Worm (Caenorhabditis elegans): ENCODE measurements around the gene pigb-1.

pigb-1 gene

DNA sequence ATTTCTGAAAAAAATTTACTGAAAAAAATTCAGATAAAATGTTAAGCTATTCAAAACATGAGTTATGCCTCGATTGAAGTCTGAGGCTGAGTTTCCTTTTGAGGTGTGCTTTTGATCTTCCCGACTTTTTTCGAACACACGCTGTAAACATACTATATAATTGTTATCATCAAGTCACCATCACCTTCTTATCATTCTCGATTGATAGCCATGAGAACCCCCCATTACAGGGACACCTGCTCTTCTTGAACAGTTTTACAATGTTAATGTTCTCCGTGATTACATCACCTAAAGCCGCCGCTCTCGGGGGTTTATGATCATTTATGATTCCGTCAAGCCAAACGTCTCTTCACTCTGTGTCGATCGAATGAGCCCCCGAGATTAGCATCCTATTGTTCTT lies 8.7 kb downstream of the pigb-1 start:
- no peak for TF ChIP-seq gei-17 (GFP tag; optimal IDR thresholded peaks at IDR 0.05)
- TF ChIP-seq zfh-2 (GFP tag; conservative IDR thresholded peaks at IDR 0.05), result no peak
- TF ChIP-seq egl-18 (GFP tag; IDR thresholded peaks at IDR 0.05), result no peak
- TF ChIP-seq lsl-1 (GFP tag; optimal IDR thresholded peaks at IDR 0.05), result no peak
- TF ChIP-seq Y56A3A.18 (GFP tag; IDR thresholded peaks at IDR 0.05), result no peak
- TF ChIP-seq B0035.1 (tag; optimal IDR thresholded peaks at IDR 0.05), result no peak
- no peak for TF ChIP-seq egl-44 (GFP tag; IDR thresholded peaks at IDR 0.05)
- TF ChIP-seq F52B5.7 (tag; optimal IDR thresholded peaks at IDR 0.05), result no peak
- no peak for TF ChIP-seq nfyb-1 (GFP tag; IDR thresholded peaks at IDR 0.05)
- TF ChIP-seq nhr-90 (tag; optimal IDR thresholded peaks at IDR 0.05), result no peak
- no peak for TF ChIP-seq dox-1 (GFP tag; IDR thresholded peaks at IDR 0.05)
- TF ChIP-seq hsf-1 (GFP tag; IDR thresholded peaks at IDR 0.05), result no peak

ce11 chrII:4981682-4982404 lies 11.0 kb downstream of the pigb-1 start:
- no peak for TF ChIP-seq ets-4 (GFP tag; optimal IDR thresholded peaks at IDR 0.05)
- TF ChIP-seq tbp1 (GFP tag; optimal IDR thresholded peaks at IDR 0.05), result no peak
- TF ChIP-seq madf-3 (GFP tag; IDR thresholded peaks at IDR 0.05), result no peak
- no peak for TF ChIP-seq mes-4 (tag; optimal IDR thresholded peaks at IDR 0.05)
- no peak for TF ChIP-seq nhr-120 (GFP tag; IDR thresholded peaks at IDR 0.05)
- TF ChIP-seq D2030.7 (GFP tag; IDR thresholded peaks at IDR 0.05), result no peak
- no peak for TF ChIP-seq lin-26 (GFP tag; IDR thresholded peaks at IDR 0.05)
- no peak for TF ChIP-seq Y79H2A.3 (GFP tag; conservative IDR thresholded peaks at IDR 0.05)
- TF ChIP-seq ZK185.1 (tag; optimal IDR thresholded peaks at IDR 0.05; ENCODE audit: poor library complexity, severe bottlenecking), result no peak
- no peak for TF ChIP-seq F49E8.2 (tag; optimal IDR thresholded peaks at IDR 0.05; ENCODE audit: insufficient read depth)
- no peak for TF ChIP-seq tbx-9 (tag; optimal IDR thresholded peaks at IDR 0.05; ENCODE audit: borderline replicate concordance)
- no peak for TF ChIP-seq fkh-3 (tag; optimal IDR thresholded peaks at IDR 0.05)
- TF ChIP-seq ztf-3 (GFP tag; optimal IDR thresholded peaks at IDR 0.05), result no peak
- TF ChIP-seq snpc-4 (GFP tag; optimal IDR thresholded peaks at IDR 0.05), result no peak
- no peak for TF ChIP-seq snpc-4 (tag; optimal IDR thresholded peaks at IDR 0.05)
- no peak for TF ChIP-seq mel-28 (tag; optimal IDR thresholded peaks at IDR 0.05; ENCODE audit: borderline replicate concordance)
- TF ChIP-seq die-1 (tag; optimal IDR thresholded peaks at IDR 0.05), result no peak

ce11 chrII:4975311-4975710 lies 17.6 kb downstream of the pigb-1 start:
- TF ChIP-seq F55B11.4 (tag; optimal IDR thresholded peaks at IDR 0.05; ENCODE audit: borderline replicate concordance, insufficient read depth) (no peak), C17E4.6 (GFP tag; IDR thresholded peaks at IDR 0.05) (no peak), F37B4.10 (GFP tag; IDR thresholded peaks at IDR 0.05) (no peak), hsf-1 (GFP tag; IDR thresholded peaks at IDR 0.05) (no peak)

DNA sequence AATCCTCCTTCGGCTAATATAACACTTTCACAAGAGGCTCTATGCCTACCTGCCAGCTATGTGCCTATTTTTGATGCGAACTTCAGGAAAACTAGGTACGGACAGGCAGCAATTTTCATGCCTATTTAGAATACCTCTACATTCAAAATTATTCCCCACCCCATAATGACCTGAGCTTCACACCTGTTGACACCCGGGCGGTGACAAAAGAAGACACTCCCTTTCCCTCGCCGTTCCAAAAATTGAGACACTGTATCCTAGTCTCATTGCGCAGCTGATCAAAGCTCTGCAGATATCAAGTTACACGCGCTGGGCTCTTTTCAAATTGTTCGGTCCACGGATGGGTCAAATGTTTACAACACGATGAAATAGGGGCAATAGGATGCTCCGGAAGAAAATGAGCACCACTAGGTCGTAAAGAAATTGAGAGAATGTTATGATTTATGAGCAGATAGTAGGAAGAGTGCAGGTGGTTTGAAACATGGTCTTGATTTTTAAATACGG lies 18.4 kb downstream of the pigb-1 start:
- TF ChIP-seq nhr-27 (tag; optimal IDR thresholded peaks at IDR 0.05) (no peak), ztf-22 (GFP tag; optimal IDR thresholded peaks at IDR 0.05) (no peak), ceh-100 (GFP tag; IDR thresholded peaks at IDR 0.05) (no peak), lin-35 (GFP tag; optimal IDR thresholded peaks at IDR 0.05) (no peak), fkh-3 (tag; optimal IDR thresholded peaks at IDR 0.05) (no peak), B0336.3 (GFP tag; IDR thresholded peaks at IDR 0.05) (no peak), Y56A3A.18 (GFP tag; IDR thresholded peaks at IDR 0.05) (no peak), ama-1 (optimal IDR thresholded peaks at IDR 0.05) (no peak), ama-1 (GFP tag; optimal IDR thresholded peaks at IDR 0.05) (no peak), madf-6 (GFP tag; IDR thresholded peaks at IDR 0.05) (no peak), let-526 (GFP tag; IDR thresholded peaks at IDR 0.05) (no peak)

Measured in whole organism, young adult.